Worm (Caenorhabditis elegans): ENCODE measurements around the gene fbxb-63.

ce11 chrV:19293025-19293424, 10.5 kb downstream of the fbxb-63 start, which contains the start of gene F55C9.5:
- no peak for TF ChIP-seq attf-4 (tag; optimal IDR thresholded peaks at IDR 0.05)
- no peak for TF ChIP-seq pha-4 (GFP tag; IDR thresholded peaks at IDR 0.05)
- no peak for TF ChIP-seq pha-4 (tag; optimal IDR thresholded peaks at IDR 0.05)
- TF ChIP-seq nhr-10 (tag; optimal IDR thresholded peaks at IDR 0.05), result no peak
- no peak for TF ChIP-seq dmd-6 (GFP tag; IDR thresholded peaks at IDR 0.05)
- no peak for TF ChIP-seq ama-1 (optimal IDR thresholded peaks at IDR 0.05)
- no peak for TF ChIP-seq ceh-62 (tag; optimal IDR thresholded peaks at IDR 0.05)
- no peak for TF ChIP-seq aly-2 (tag; optimal IDR thresholded peaks at IDR 0.05)

Measured in whole organism, L4 larva.